Worm (Caenorhabditis elegans) whole organism, dauer: ENCODE data around the gene nhr-13.

Experiments used
- unc-62 ChIP-seq: sonication (generic microtip); optimal IDR thresholded peaks from 2 replicates; lab custom pipeline; 2017; ENCODE audit warnings: missing biosample characterization, missing genetic modification reagents, missing genetic modification characterization

Gene nhr-13

ce11 chrV:2215352-2215751, 23.1 kb downstream of the nhr-13 start, which contains the start of gene nstp-8:
Gene nstp-8, plus strand, starts transcription at chrV:2215652.
- TF ChIP-seq unc-62 (GFP tag; lab: Kevin White, UChicago), result no peak

ce11 chrV:2216927-2217326, 24.6 kb downstream of the nhr-13 start:
- TF ChIP-seq unc-62 (GFP tag; lab: Kevin White, UChicago), result no peak

- no peak for TF ChIP-seq unc-62 (GFP tag; lab: Kevin White, UChicago)
These were observed 26.5 kb downstream of the nhr-13 start, which contains the start of gene nhr-56 for ce11 chrV:2218803-2219202. Gene nhr-56, plus strand, starts transcription at chrV:2219004.

- no peak for TF ChIP-seq unc-62 (GFP tag; lab: Kevin White, UChicago)
These were observed 29.5 kb downstream of the nhr-13 start, which contains the start of gene nhr-128 for ce11 chrV:2221764-2222163. Gene nhr-128, plus strand, starts transcription at chrV:2222064.

- no peak for TF ChIP-seq unc-62 (GFP tag; lab: Kevin White, UChicago)
These were observed 32.8 kb downstream of the nhr-13 start, which contains the start of gene nhr-103 for ce11 chrV:2225130-2225529. Gene nhr-103, plus strand, starts transcription at chrV:2225430.

ce11 chrV:2226903-2227302, 34.6 kb downstream of the nhr-13 start, which contains the start of gene nhr-18:
Gene nhr-18, plus strand, starts transcription at chrV:2227203.
- TF ChIP-seq unc-62 (GFP tag; lab: Kevin White, UChicago), result no peak

ce11 chrV:2228781-2229180, 36.5 kb downstream of the nhr-13 start, which contains the start of gene nhr-126:
Gene nhr-126, plus strand, starts transcription at chrV:2229081.
- no peak for TF ChIP-seq unc-62 (GFP tag; lab: Kevin White, UChicago)

ce11 chrV:2230912-2231311, 38.6 kb downstream of the nhr-13 start, which contains the start of gene nhr-134:
Gene nhr-134, plus strand, starts transcription at chrV:2231223.
- TF ChIP-seq unc-62 (GFP tag; lab: Kevin White, UChicago), result no peak

- no peak for TF ChIP-seq unc-62 (GFP tag; lab: Kevin White, UChicago)
These were observed 40.9 kb downstream of the nhr-13 start, which contains the start of gene nhr-96 for ce11 chrV:2233177-2233576. Gene nhr-96, plus strand, starts transcription at chrV:2233477.

- TF ChIP-seq unc-62 (GFP tag; lab: Kevin White, UChicago), result no peak
These were observed 43.6 kb downstream of the nhr-13 start, which contains the start of gene cyp-33C4 for ce11 chrV:2235848-2236247. Gene cyp-33C4, plus strand, starts transcription at chrV:2236140.

- no peak for TF ChIP-seq unc-62 (GFP tag; lab: Kevin White, UChicago)
These were observed 45.7 kb downstream of the nhr-13 start for ce11 chrV:2238012-2238411.

ce11 chrV:2242630-2243029, 50.3 kb downstream of the nhr-13 start, which contains the start of gene cyp-33C3:
Gene cyp-33C3, plus strand, starts transcription at chrV:2242778.
- no peak for TF ChIP-seq unc-62 (GFP tag; lab: Kevin White, UChicago)

- TF ChIP-seq unc-62 (GFP tag; lab: Kevin White, UChicago), result no peak
These were observed 52.5 kb downstream of the nhr-13 start, which contains the start of gene cyp-33C5 for ce11 chrV:2244751-2245150. Gene cyp-33C5, plus strand, starts transcription at chrV:2245004.
